Worm (Caenorhabditis elegans) whole organism, L3 larva: ENCODE results near the gene K10H10.12.
A peak's percentile ranks its signal among the peaks of the same experiment; 100 is the strongest.

Experiments
- ceh-16 ChIP-seq: sonication (generic microtip); optimal IDR thresholded peaks from 2 replicates; lab custom pipeline; 2017; ENCODE audit warnings: missing biosample characterization, missing genetic modification characterization
- ceh-82 ChIP-seq: fragments of 150-350 bp; optimal IDR thresholded peaks from 2 replicates; lab custom pipeline; 2014; ENCODE audit warnings: missing biosample characterization, missing genetic modification characterization
- elt-3 ChIP-seq, 3 experiments: fragments of 150-350 bp in 1 of 3; sonication (generic microtip) in 2 of 3; optimal IDR thresholded peaks; 2 replicates in 2 of 3; 4 replicates in 1 of 3; lab custom pipeline; 2014 to 2017; ENCODE audit warnings: missing biosample characterization in 3 of 3, missing genetic modification characterization in 3 of 3
- nhr-12 ChIP-seq: fragments of 150-350 bp; optimal IDR thresholded peaks from 2 replicates; lab custom pipeline; 2014; ENCODE audit warnings: missing biosample characterization, missing genetic modification characterization
- nhr-28 ChIP-seq: fragments of 150-350 bp; optimal IDR thresholded peaks from 2 replicates; lab custom pipeline; 2014; ENCODE audit warnings: missing biosample characterization, missing genetic modification characterization
- snpc-4 ChIP-seq: fragments of 150-350 bp; optimal IDR thresholded peaks from 2 replicates; lab custom pipeline; 2014; ENCODE audit warnings: missing biosample characterization, missing genetic modification characterization
- unc-62 ChIP-seq: fragments of 150-350 bp; sonication (generic microtip); optimal IDR thresholded peaks from 4 replicates; lab custom pipeline; 2014; ENCODE audit warnings: missing biosample characterization, missing genetic modification reagents, missing genetic modification characterization
- zag-1 ChIP-seq: fragments of 150-350 bp; optimal IDR thresholded peaks from 2 replicates; lab custom pipeline; 2014; ENCODE audit warnings: missing biosample characterization, missing genetic modification characterization

DNA sequence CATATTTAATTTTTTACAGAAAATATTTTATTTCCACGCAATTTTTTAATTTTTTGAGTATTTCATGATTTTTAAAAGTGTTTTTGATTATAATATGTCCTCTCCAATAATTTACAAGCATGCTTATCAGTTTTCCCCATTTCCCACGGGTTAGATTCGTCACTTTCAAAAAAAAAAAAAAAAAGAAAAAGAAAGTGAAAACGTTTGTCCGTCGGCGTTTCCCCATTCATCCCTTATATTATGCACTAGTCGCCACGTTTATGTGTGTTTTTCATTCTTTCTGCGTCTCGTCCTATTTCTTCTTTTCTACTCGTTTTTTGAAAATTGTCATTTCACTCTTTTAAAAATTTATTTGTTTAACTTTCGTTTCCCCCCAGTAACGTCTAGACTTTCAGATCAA, 16.7 kb downstream of the K10H10.12 start, which contains the start of gene vnut-1:
- peak; percentile 60 for TF ChIP-seq snpc-4 (tag; lab: Kevin White, UChicago)
- no peak for TF ChIP-seq ceh-16 (tag; lab: Kevin White, UChicago)
- no peak for TF ChIP-seq unc-62 (GFP tag; lab: Kevin White, UChicago)
- no peak for TF ChIP-seq zag-1 (tag; lab: Kevin White, UChicago)
- no peak for TF ChIP-seq ceh-82 (tag; lab: Kevin White, UChicago)
- TF ChIP-seq nhr-12: no peak
- no peak for TF ChIP-seq elt-3 (tag; optimal IDR thresholded peaks at IDR 0.05; lab: Kevin White, UChicago)
- no peak for TF ChIP-seq nhr-28 (tag; lab: Kevin White, UChicago)
